Worm (Caenorhabditis elegans): ENCODE measurements around the gene C35B1.3.
A peak's percentile ranks its signal among the peaks of the same experiment; 100 is the strongest.

Gene C35B1.3

DNA sequence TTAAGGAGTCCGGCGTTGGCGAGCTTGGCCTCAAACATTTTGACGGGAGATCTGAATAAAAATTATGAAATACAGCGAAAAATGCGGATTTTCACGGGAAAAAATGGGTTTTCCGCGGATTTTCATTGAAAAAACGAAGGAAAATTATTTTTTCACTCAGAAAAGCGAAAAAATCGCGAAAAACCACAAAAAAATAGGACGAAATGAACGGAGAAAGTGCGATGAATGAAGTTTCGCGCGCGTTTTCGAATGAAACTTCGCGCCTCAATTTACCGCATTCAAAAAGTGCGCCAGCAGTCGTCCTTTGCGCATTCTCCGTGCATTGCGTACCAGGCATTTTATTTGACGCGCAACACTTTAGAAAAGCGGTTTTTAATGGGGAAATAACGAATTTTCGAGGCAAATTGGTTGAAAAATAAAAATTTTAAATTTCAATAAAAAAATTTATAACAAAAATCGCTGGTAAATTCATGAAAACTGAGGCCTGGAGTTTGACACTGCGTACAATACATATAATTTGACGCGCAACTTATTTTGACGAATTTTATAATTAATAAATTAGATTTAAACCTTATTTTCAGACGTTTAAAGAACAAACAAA is 31.5 kb upstream of the C35B1.3 start, which contains the start of gene pcn-1 (continued):
- peak in 1 of 2 experiments; percentile 9 for TF ChIP-seq rec-8 (tag; optimal IDR thresholded peaks at IDR 0.05)
- no peak for TF ChIP-seq hlh-12 (tag; optimal IDR thresholded peaks at IDR 0.05)
- peak; percentile 80 for TF ChIP-seq F49E8.2 (tag; optimal IDR thresholded peaks at IDR 0.05; ENCODE audit: insufficient read depth)
- peak; percentile 93 for TF ChIP-seq K11D2.4 (GFP tag; IDR thresholded peaks at IDR 0.05)
- TF ChIP-seq K12H6.12 (tag; optimal IDR thresholded peaks at IDR 0.05), result peak; percentile 83
- no peak for TF ChIP-seq fkh-3 (tag; optimal IDR thresholded peaks at IDR 0.05)
- TF ChIP-seq gei-17 (GFP tag; optimal IDR thresholded peaks at IDR 0.05), result peak; percentile 85
- TF ChIP-seq Y79H2A.3 (GFP tag; conservative IDR thresholded peaks at IDR 0.05), result peak; percentile 86
- peak; percentile 97 for TF ChIP-seq mcd-1 (GFP tag; IDR thresholded peaks at IDR 0.05)
- peak; percentile 96 for TF ChIP-seq ceh-91 (GFP tag; IDR thresholded peaks at IDR 0.05)
- peak; percentile 99 for TF ChIP-seq dpl-1 (GFP tag; optimal IDR thresholded peaks at IDR 0.05)
- peak; percentile 99 for TF ChIP-seq madf-6 (GFP tag; IDR thresholded peaks at IDR 0.05)
- no peak for TF ChIP-seq zim-3 (tag; optimal IDR thresholded peaks at IDR 0.05)
- no peak for TF ChIP-seq ceh-58 (GFP tag; IDR thresholded peaks at IDR 0.05)
- peak; percentile 24 for TF ChIP-seq dpff-1 (tag; optimal IDR thresholded peaks at IDR 0.05)
- TF ChIP-seq egrh-3 (GFP tag; IDR thresholded peaks at IDR 0.05), result peak; percentile 38; the same call in 1 of the 2 replicates
- TF ChIP-seq C17E4.6 (GFP tag; IDR thresholded peaks at IDR 0.05), result peak; percentile 98
- peak; percentile 65; the same call in 1 of the 2 replicates for TF ChIP-seq F39B2.1 (GFP tag; IDR thresholded peaks at IDR 0.05)
- TF ChIP-seq cebp-2 (GFP tag; IDR thresholded peaks at IDR 0.05), result no peak
- no peak for TF ChIP-seq nfya-2 (GFP tag; IDR thresholded peaks at IDR 0.05)
- TF ChIP-seq cebp-1 (GFP tag; IDR thresholded peaks at IDR 0.05), result peak; percentile 79
- peak; percentile 93 for TF ChIP-seq cebp-1 (tag; optimal IDR thresholded peaks at IDR 0.05)
- no peak for TF ChIP-seq Y53F4B.3 (GFP tag; IDR thresholded peaks at IDR 0.05)
- peak; percentile 97 for TF ChIP-seq D2030.7 (GFP tag; IDR thresholded peaks at IDR 0.05)
- no peak for TF ChIP-seq nhr-120 (GFP tag; IDR thresholded peaks at IDR 0.05)
- TF ChIP-seq tbp1 (GFP tag; optimal IDR thresholded peaks at IDR 0.05), result peak; percentile 76
- TF ChIP-seq ztf-25 (GFP tag; IDR thresholded peaks at IDR 0.05), result no peak
- TF ChIP-seq rpc-1 (optimal IDR thresholded peaks at IDR 0.05), result no peak
- TF ChIP-seq rpc-1 (tag; optimal IDR thresholded peaks at IDR 0.05), result no peak
- TF ChIP-seq ceh-27 (GFP tag; optimal IDR thresholded peaks at IDR 0.05), result peak; percentile 80
- peak; percentile 95 for TF ChIP-seq rcor-1 (GFP tag; IDR thresholded peaks at IDR 0.05)
- peak; percentile 81; the same call in 1 of the 2 replicates for TF ChIP-seq ztf-6 (GFP tag; IDR thresholded peaks at IDR 0.05)
- TF ChIP-seq attf-5 (GFP tag; optimal IDR thresholded peaks at IDR 0.05), result peak; percentile 97
- TF ChIP-seq B0336.3 (GFP tag; IDR thresholded peaks at IDR 0.05), result peak; percentile 99
- peak; percentile 84 for TF ChIP-seq C06A6.2 (GFP tag; conservative IDR thresholded peaks at IDR 0.05)
- peak; percentile 89 for TF ChIP-seq hmg-20 (GFP tag; IDR thresholded peaks at IDR 0.05)
- peak; percentile 96 for TF ChIP-seq ztf-26 (tag; optimal IDR thresholded peaks at IDR 0.05)
- 0 out of 2 replicates have a peak, but pooled peaks have one; percentile 36 for TF ChIP-seq aptf-3 (GFP tag; IDR thresholded peaks at IDR 0.05)
- TF ChIP-seq attf-3 (GFP tag; conservative IDR thresholded peaks at IDR 0.05), result peak; percentile 78
- peak; percentile 41 for TF ChIP-seq ceh-79 (tag; optimal IDR thresholded peaks at IDR 0.05)
- TF ChIP-seq B0019.2 (GFP tag; conservative IDR thresholded peaks at IDR 0.05), result peak; percentile 87
- peak; percentile 37 for TF ChIP-seq B0261.1 (tag; optimal IDR thresholded peaks at IDR 0.05)
- peak; percentile 76 to 86 for TF ChIP-seq let-607 (tag; optimal IDR thresholded peaks at IDR 0.05)
- peak; percentile 92 for TF ChIP-seq lsl-1 (GFP tag; optimal IDR thresholded peaks at IDR 0.05)
- peak; percentile 86 for TF ChIP-seq hrde-1 (tag; optimal IDR thresholded peaks at IDR 0.05; ENCODE audit: borderline replicate concordance)
- no peak for TF ChIP-seq T26A5.8 (tag; optimal IDR thresholded peaks at IDR 0.05)
- 0 out of 2 replicates have a peak, but pooled peaks have one; percentile 36 for TF ChIP-seq sea-2 (GFP tag; IDR thresholded peaks at IDR 0.05)
- TF ChIP-seq F33H1.4 (GFP tag; IDR thresholded peaks at IDR 0.05), result peak; percentile 84
- peak; percentile 91 for TF ChIP-seq atf-7 (tag; optimal IDR thresholded peaks at IDR 0.05)

All from whole organism, young adult.